Worm (Caenorhabditis elegans) whole organism, L3 larva: ENCODE measurements around the gene acs-9.

Experiments used
- ama-1 ChIP-seq: fragments of 150-350 bp; optimal IDR thresholded peaks from 2 replicates; lab custom pipeline; 2018
- ceh-28 ChIP-seq: fragments of 150-350 bp; optimal IDR thresholded peaks from 2 replicates; lab custom pipeline; 2014; ENCODE audit warnings: missing biosample characterization, missing genetic modification reagents, missing genetic modification characterization
- daf-12 ChIP-seq: fragments of 150-350 bp; optimal IDR thresholded peaks from 2 replicates; lab custom pipeline; 2014; ENCODE audit warnings: missing biosample characterization, missing genetic modification reagents, missing genetic modification characterization
- elt-1 ChIP-seq: fragments of 150-350 bp; optimal IDR thresholded peaks from 2 replicates; lab custom pipeline; 2014; ENCODE audit warnings: missing biosample characterization, missing genetic modification characterization
- elt-3 ChIP-seq, 3 experiments: fragments of 150-350 bp in 1 of 3; sonication (generic microtip) in 2 of 3; optimal IDR thresholded peaks; 2 replicates in 2 of 3; 4 replicates in 1 of 3; lab custom pipeline; 2014 to 2017; ENCODE audit warnings: missing biosample characterization in 3 of 3, missing genetic modification characterization in 3 of 3
- fkh-10 ChIP-seq: sonication (generic microtip); optimal IDR thresholded peaks from 2 replicates; lab custom pipeline; 2017; ENCODE audit warnings: missing biosample characterization, missing genetic modification reagents, missing genetic modification characterization
- jun-1 ChIP-seq: fragments of 150-350 bp; optimal IDR thresholded peaks from 2 replicates; lab custom pipeline; 2014; ENCODE audit warnings: missing biosample characterization, missing genetic modification reagents, missing genetic modification characterization
- lin-39 ChIP-seq: fragments of 150-350 bp; optimal IDR thresholded peaks from 2 replicates; lab custom pipeline; 2018; ENCODE audit warnings: missing biosample characterization, missing genetic modification reagents, missing genetic modification characterization
- pqm-1 ChIP-seq: fragments of 150-350 bp; optimal IDR thresholded peaks from 2 replicates; lab custom pipeline; 2017; ENCODE audit warnings: missing biosample characterization, missing genetic modification characterization, inconsistent platforms
- snpc-4 ChIP-seq: fragments of 150-350 bp; optimal IDR thresholded peaks from 2 replicates; lab custom pipeline; 2014; ENCODE audit warnings: missing biosample characterization, missing genetic modification characterization
- tbx-2 ChIP-seq: sonication (generic microtip); optimal IDR thresholded peaks from 2 replicates; lab custom pipeline; 2016; ENCODE audit warnings: mild to moderate bottlenecking, missing genetic modification characterization, missing compliant biosample characterization
- unc-62 ChIP-seq: fragments of 150-350 bp; sonication (generic microtip); optimal IDR thresholded peaks from 4 replicates; lab custom pipeline; 2014; ENCODE audit warnings: missing biosample characterization, missing genetic modification reagents, missing genetic modification characterization
- zag-1 ChIP-seq: fragments of 150-350 bp; optimal IDR thresholded peaks from 2 replicates; lab custom pipeline; 2014; ENCODE audit warnings: missing biosample characterization, missing genetic modification characterization

DNA sequence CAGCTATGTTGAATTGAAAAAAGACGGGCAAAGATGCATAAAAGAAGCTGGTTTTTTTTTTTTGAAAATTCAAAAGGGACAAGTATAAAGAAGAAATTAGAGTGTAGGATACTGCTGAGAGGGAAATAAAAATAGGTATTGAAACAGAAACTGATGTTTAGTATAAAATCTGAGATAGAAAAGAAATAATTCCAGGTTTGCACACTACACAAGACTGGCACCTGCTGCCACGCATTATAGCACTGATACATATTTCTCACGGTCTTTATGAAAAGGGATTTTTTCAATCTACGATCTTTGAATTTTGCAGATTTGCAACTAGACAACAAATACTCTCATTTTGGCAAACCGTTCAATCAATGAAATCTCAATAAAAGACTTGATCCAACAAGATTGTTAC is 17.0 kb downstream of the acs-9 start:
- TF ChIP-seq snpc-4 (tag; lab: Kevin White, UChicago) (no peak), ceh-28 (tag; lab: Kevin White, UChicago) (no peak), unc-62 (no peak), pqm-1 (tag; lab: Kevin White, UChicago) (no peak), tbx-2 (tag; lab: Kevin White, UChicago) (no peak), elt-3 (tag; optimal IDR thresholded peaks at IDR 0.05; lab: Kevin White, UChicago) (no peak), lin-39 (tag; lab: Kevin White, UChicago) (no peak), daf-12 (tag; lab: Kevin White, UChicago) (no peak), elt-1 (tag; lab: Kevin White, UChicago) (no peak), ama-1 (lab: Kevin White, UChicago) (no peak), zag-1 (tag; lab: Kevin White, UChicago) (no peak), fkh-10 (GFP tag; lab: Kevin White, UChicago) (no peak), jun-1 (no peak)
